Worm (Caenorhabditis elegans): ENCODE results near the gene srap-1.

Gene srap-1

ce11 chrII:11240214-11240613 is 37.2 kb downstream of the srap-1 start:
- no peak for TF ChIP-seq hnd-1 (tag; optimal IDR thresholded peaks at IDR 0.05)
- TF ChIP-seq scrt-1 (GFP tag; IDR thresholded peaks at IDR 0.05), result no peak
- no peak for TF ChIP-seq tbx-11 (GFP tag; IDR thresholded peaks at IDR 0.05)
- no peak for TF ChIP-seq tra-4 (tag; optimal IDR thresholded peaks at IDR 0.05)
- TF ChIP-seq flt-1 (GFP tag; IDR thresholded peaks at IDR 0.05), result no peak
- no peak for TF ChIP-seq sea-1 (GFP tag; conservative IDR thresholded peaks at IDR 0.05)

DNA sequence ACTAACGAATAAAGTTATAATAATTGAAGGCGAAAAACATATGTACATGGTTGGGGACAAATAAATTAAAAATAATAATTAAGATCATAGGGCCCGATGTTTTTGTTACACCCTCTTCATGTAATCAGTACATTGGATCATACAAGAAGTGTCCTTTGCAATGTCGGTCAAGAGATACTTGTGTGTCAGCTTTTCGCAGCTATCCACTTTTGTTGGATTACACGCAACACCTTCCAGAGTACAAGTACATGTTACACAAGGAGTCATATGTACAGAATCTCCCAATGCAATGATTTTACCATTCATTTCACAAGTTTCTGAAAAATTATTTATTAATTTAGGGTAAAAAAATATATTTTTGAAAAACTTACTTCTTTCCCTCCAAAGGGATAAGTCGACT is 37.9 kb downstream of the srap-1 start:
- TF ChIP-seq hmbx-1 (tag; optimal IDR thresholded peaks at IDR 0.05), result no peak
- TF ChIP-seq sea-1 (GFP tag; conservative IDR thresholded peaks at IDR 0.05), result no peak
- no peak for TF ChIP-seq ceh-36 (tag; optimal IDR thresholded peaks at IDR 0.05)
- no peak for TF ChIP-seq tbx-11 (GFP tag; IDR thresholded peaks at IDR 0.05)
- TF ChIP-seq ama-1 (optimal IDR thresholded peaks at IDR 0.05), result no peak
- no peak for TF ChIP-seq scrt-1 (GFP tag; IDR thresholded peaks at IDR 0.05)
- TF ChIP-seq pes-1 (GFP tag; IDR thresholded peaks at IDR 0.05), result no peak
- no peak for TF ChIP-seq tbx-37 (GFP tag; conservative IDR thresholded peaks at IDR 0.05)
- TF ChIP-seq B0310.2 (tag; optimal IDR thresholded peaks at IDR 0.05), result no peak
- TF ChIP-seq ceh-13 (GFP tag; optimal IDR thresholded peaks at IDR 0.05), result no peak
- TF ChIP-seq hmg-4 (GFP tag; optimal IDR thresholded peaks at IDR 0.05), result no peak
- TF ChIP-seq aly-1 (tag; optimal IDR thresholded peaks at IDR 0.05), result no peak
- TF ChIP-seq hnd-1 (tag; optimal IDR thresholded peaks at IDR 0.05), result no peak
- TF ChIP-seq tra-4 (tag; optimal IDR thresholded peaks at IDR 0.05), result no peak
- no peak for TF ChIP-seq F13C5.2 (tag; optimal IDR thresholded peaks at IDR 0.05)
- no peak for TF ChIP-seq ets-7 (tag; optimal IDR thresholded peaks at IDR 0.05)
- no peak for TF ChIP-seq flt-1 (GFP tag; IDR thresholded peaks at IDR 0.05)

DNA sequence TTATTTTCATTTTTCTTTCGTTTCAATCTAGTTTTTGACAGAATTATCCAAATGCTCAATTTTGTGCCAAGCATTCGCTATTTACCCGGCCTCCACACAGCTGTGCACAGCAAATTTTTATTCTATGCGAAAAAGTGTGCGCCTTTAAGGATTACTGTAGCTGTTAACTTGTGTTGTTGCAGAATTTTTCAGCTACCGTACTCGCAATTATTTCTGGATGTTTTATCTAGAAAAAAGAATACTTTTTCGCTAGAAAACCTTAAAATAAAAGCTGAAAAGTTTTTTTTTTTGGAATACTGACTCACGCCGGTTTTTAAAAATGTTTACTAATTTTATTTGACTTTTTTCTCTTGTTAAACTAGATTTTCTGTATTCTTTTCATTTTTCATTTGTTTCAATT is 38.5 kb downstream of the srap-1 start:
- TF ChIP-seq ama-1 (optimal IDR thresholded peaks at IDR 0.05), result no peak
- no peak for TF ChIP-seq F13C5.2 (tag; optimal IDR thresholded peaks at IDR 0.05)
- TF ChIP-seq tbx-11 (GFP tag; IDR thresholded peaks at IDR 0.05), result no peak
- no peak for TF ChIP-seq hmg-4 (GFP tag; optimal IDR thresholded peaks at IDR 0.05)
- no peak for TF ChIP-seq hnd-1 (tag; optimal IDR thresholded peaks at IDR 0.05)
- TF ChIP-seq ceh-13 (GFP tag; optimal IDR thresholded peaks at IDR 0.05), result no peak
- no peak for TF ChIP-seq aly-1 (tag; optimal IDR thresholded peaks at IDR 0.05)
- no peak for TF ChIP-seq flt-1 (GFP tag; IDR thresholded peaks at IDR 0.05)
- TF ChIP-seq pes-1 (GFP tag; IDR thresholded peaks at IDR 0.05), result no peak
- TF ChIP-seq tbx-37 (GFP tag; conservative IDR thresholded peaks at IDR 0.05), result no peak
- TF ChIP-seq B0310.2 (tag; optimal IDR thresholded peaks at IDR 0.05), result no peak
- no peak for TF ChIP-seq sea-1 (GFP tag; conservative IDR thresholded peaks at IDR 0.05)
- TF ChIP-seq ets-7 (tag; optimal IDR thresholded peaks at IDR 0.05), result no peak
- no peak for TF ChIP-seq ceh-36 (tag; optimal IDR thresholded peaks at IDR 0.05)
- TF ChIP-seq hmbx-1 (tag; optimal IDR thresholded peaks at IDR 0.05), result no peak
- TF ChIP-seq tra-4 (tag; optimal IDR thresholded peaks at IDR 0.05), result no peak

- TF ChIP-seq hmbx-1 (tag; optimal IDR thresholded peaks at IDR 0.05), result no peak
- TF ChIP-seq sea-1 (GFP tag; conservative IDR thresholded peaks at IDR 0.05), result no peak
- TF ChIP-seq pes-1 (GFP tag; IDR thresholded peaks at IDR 0.05), result no peak
- TF ChIP-seq ets-7 (tag; optimal IDR thresholded peaks at IDR 0.05), result no peak
- TF ChIP-seq hmg-4 (GFP tag; optimal IDR thresholded peaks at IDR 0.05), result no peak
- TF ChIP-seq hnd-1 (tag; optimal IDR thresholded peaks at IDR 0.05), result no peak
- TF ChIP-seq tra-4 (tag; optimal IDR thresholded peaks at IDR 0.05), result no peak
- TF ChIP-seq tbx-37 (GFP tag; conservative IDR thresholded peaks at IDR 0.05), result no peak
- no peak for TF ChIP-seq scrt-1 (GFP tag; IDR thresholded peaks at IDR 0.05)
- no peak for TF ChIP-seq F13C5.2 (tag; optimal IDR thresholded peaks at IDR 0.05)
Observed at ce11 chrII:11242918-11243317, 39.9 kb downstream of the srap-1 start.

DNA sequence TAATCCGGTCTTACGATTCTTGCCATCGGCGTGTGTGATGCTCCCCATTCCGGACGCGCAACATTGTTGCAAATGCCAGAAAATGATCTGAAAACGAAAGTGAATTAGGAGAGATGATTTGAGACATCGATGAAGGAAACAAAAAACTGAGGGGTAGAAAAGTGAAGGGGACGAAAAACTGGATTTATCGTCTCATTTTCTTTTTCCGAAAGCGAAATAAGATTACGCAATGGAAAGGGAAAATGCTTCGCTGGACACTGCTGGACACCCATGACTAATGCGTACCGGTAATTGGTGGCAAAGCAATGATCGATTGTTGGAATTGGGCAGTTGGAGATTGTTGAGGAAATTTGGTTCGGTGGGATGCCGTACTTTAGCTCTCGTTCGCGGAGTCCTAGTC is 43.5 kb downstream of the srap-1 start:
- TF ChIP-seq B0310.2 (tag; optimal IDR thresholded peaks at IDR 0.05) (no peak), F13C5.2 (tag; optimal IDR thresholded peaks at IDR 0.05) (no peak), tbx-11 (GFP tag; IDR thresholded peaks at IDR 0.05) (no peak), ceh-13 (GFP tag; optimal IDR thresholded peaks at IDR 0.05) (no peak), sea-1 (GFP tag; conservative IDR thresholded peaks at IDR 0.05) (no peak), hmg-4 (GFP tag; optimal IDR thresholded peaks at IDR 0.05) (no peak), ama-1 (optimal IDR thresholded peaks at IDR 0.05) (no peak), pes-1 (GFP tag; IDR thresholded peaks at IDR 0.05) (no peak), hnd-1 (tag; optimal IDR thresholded peaks at IDR 0.05) (no peak), ets-7 (tag; optimal IDR thresholded peaks at IDR 0.05) (no peak), aly-1 (tag; optimal IDR thresholded peaks at IDR 0.05) (no peak), tra-4 (tag; optimal IDR thresholded peaks at IDR 0.05) (no peak), flt-1 (GFP tag; IDR thresholded peaks at IDR 0.05) (no peak), scrt-1 (GFP tag; IDR thresholded peaks at IDR 0.05) (no peak)

- TF ChIP-seq B0310.2 (tag; optimal IDR thresholded peaks at IDR 0.05), result no peak
- no peak for TF ChIP-seq tbx-37 (GFP tag; conservative IDR thresholded peaks at IDR 0.05)
- TF ChIP-seq pes-1 (GFP tag; IDR thresholded peaks at IDR 0.05), result no peak
- no peak for TF ChIP-seq F13C5.2 (tag; optimal IDR thresholded peaks at IDR 0.05)
- no peak for TF ChIP-seq hnd-1 (tag; optimal IDR thresholded peaks at IDR 0.05)
- TF ChIP-seq ceh-36 (tag; optimal IDR thresholded peaks at IDR 0.05), result no peak
- TF ChIP-seq sea-1 (GFP tag; conservative IDR thresholded peaks at IDR 0.05), result no peak
- no peak for TF ChIP-seq aly-1 (tag; optimal IDR thresholded peaks at IDR 0.05)
- no peak for TF ChIP-seq hmg-4 (GFP tag; optimal IDR thresholded peaks at IDR 0.05)
- no peak for TF ChIP-seq hmbx-1 (tag; optimal IDR thresholded peaks at IDR 0.05)
- no peak for TF ChIP-seq ama-1 (optimal IDR thresholded peaks at IDR 0.05)
- TF ChIP-seq ets-7 (tag; optimal IDR thresholded peaks at IDR 0.05), result no peak
- no peak for TF ChIP-seq ceh-13 (GFP tag; optimal IDR thresholded peaks at IDR 0.05)
- no peak for TF ChIP-seq tra-4 (tag; optimal IDR thresholded peaks at IDR 0.05)
- TF ChIP-seq tbx-11 (GFP tag; IDR thresholded peaks at IDR 0.05), result no peak
- no peak for TF ChIP-seq scrt-1 (GFP tag; IDR thresholded peaks at IDR 0.05)
- no peak for TF ChIP-seq flt-1 (GFP tag; IDR thresholded peaks at IDR 0.05)
Observed at ce11 chrII:11247414-11247813, 44.4 kb downstream of the srap-1 start, which contains the start of gene T06D8.10. TSS of gene T06D8.10 (minus strand) at chrII:11247514.

DNA sequence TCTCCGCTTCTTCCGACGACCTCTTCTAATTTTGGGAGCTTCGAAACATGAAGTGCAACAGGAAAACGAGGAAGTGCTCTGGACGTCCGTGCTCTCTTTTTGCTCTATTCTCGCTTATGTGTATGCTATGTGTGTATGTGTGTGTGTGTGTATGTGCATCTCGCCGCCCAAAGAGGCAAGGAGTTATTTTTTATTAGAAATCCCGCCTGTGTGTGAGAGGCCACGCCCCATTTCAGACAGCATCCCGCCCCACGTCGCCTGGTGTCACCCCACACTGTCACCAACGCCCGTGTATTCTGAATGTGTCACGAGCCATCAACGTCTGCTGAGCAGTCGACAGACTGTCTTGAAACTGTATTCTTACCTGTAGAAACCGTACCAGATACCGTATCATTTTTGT is 52.5 kb downstream of the srap-1 start, which contains the start of gene T05B9.2:
T05B9.2 (plus strand) TSS at position 301 of the 400 bp plus-strand sequence.
- no peak for TF ChIP-seq hmg-4 (GFP tag; optimal IDR thresholded peaks at IDR 0.05)
- no peak for TF ChIP-seq flt-1 (GFP tag; IDR thresholded peaks at IDR 0.05)
- TF ChIP-seq hnd-1 (tag; optimal IDR thresholded peaks at IDR 0.05), result no peak
- no peak for TF ChIP-seq hmbx-1 (tag; optimal IDR thresholded peaks at IDR 0.05)
- TF ChIP-seq tra-4 (tag; optimal IDR thresholded peaks at IDR 0.05), result no peak
- no peak for TF ChIP-seq scrt-1 (GFP tag; IDR thresholded peaks at IDR 0.05)
- no peak for TF ChIP-seq ceh-36 (tag; optimal IDR thresholded peaks at IDR 0.05)
- no peak for TF ChIP-seq tbx-37 (GFP tag; conservative IDR thresholded peaks at IDR 0.05)

All from whole organism, early embryonic.